Worm (Caenorhabditis elegans) whole organism, L4 larva: ENCODE results near the gene gbh-2.

Source experiments
- F10B5.3 ChIP-seq: sonication (generic microtip); optimal IDR thresholded peaks from 2 replicates; lab custom pipeline; 2016; ENCODE audit warnings: mild to moderate bottlenecking, missing genetic modification characterization, missing compliant biosample characterization
- F26F4.8 ChIP-seq: fragments of 200-800 bp; sonication (Bioruptor generic); conservative IDR thresholded peaks from 2 replicates; pipeline ENCODE4 v1.3.6; 2022; ENCODE audit warnings: missing genetic modification characterization, missing compliant biosample characterization
- F49E8.2 ChIP-seq: sonication (generic microtip); optimal IDR thresholded peaks from 2 replicates; lab custom pipeline; 2016; ENCODE audit warnings: missing compliant biosample characterization, mild to moderate bottlenecking, missing genetic modification characterization, borderline replicate concordance
- T20F7.1 ChIP-seq: fragments of 200-800 bp; sonication (Bioruptor generic); optimal IDR thresholded peaks from 2 replicates; lab custom pipeline; 2018; ENCODE audit warnings: mild to moderate bottlenecking, missing genetic modification characterization, missing compliant biosample characterization
- T26A8.4 ChIP-seq: fragments of 200-800 bp; sonication (Bioruptor generic); IDR thresholded peaks from 2 replicates; pipeline ENCODE4 v1.3.6; 2022; ENCODE audit warnings: missing genetic modification characterization, missing compliant biosample characterization
- Y105C5A.15 ChIP-seq: fragments of 200-800 bp; sonication (Bioruptor generic); IDR thresholded peaks from 2 replicates; pipeline ENCODE4 v1.3.6; 2022; ENCODE audit warnings: missing genetic modification characterization, missing compliant biosample characterization
- Y5F2A.4 ChIP-seq: fragments of 200-800 bp; sonication (Bioruptor generic); optimal IDR thresholded peaks from 2 replicates; lab custom pipeline; 2018; ENCODE audit warnings: mild to moderate bottlenecking, missing genetic modification characterization, missing compliant biosample characterization
- ZK546.5 ChIP-seq, 2 experiments: sonication (generic microtip); optimal IDR thresholded peaks; 2 replicates each; lab custom pipeline; 2017; ENCODE audit warnings: missing biosample characterization in 2 of 2, missing genetic modification characterization in 2 of 2
- aha-1 ChIP-seq: fragments of 150-350 bp; peaks from one replicate; lab custom pipeline; 2014; ENCODE audit warnings: missing biosample characterization, missing genetic modification characterization
- ama-1 ChIP-seq: fragments of 150-350 bp; optimal IDR thresholded peaks from 2 replicates; lab custom pipeline; 2014; ENCODE audit warnings: inconsistent platforms, mixed read lengths
- attf-4 ChIP-seq: sonication (generic microtip); optimal IDR thresholded peaks from 3 replicates; lab custom pipeline; 2017; ENCODE audit warnings: missing biosample characterization, missing genetic modification characterization
- ceh-28 ChIP-seq: fragments of 150-350 bp; optimal IDR thresholded peaks from 2 replicates; lab custom pipeline; 2014; ENCODE audit warnings: missing biosample characterization, missing genetic modification reagents, missing genetic modification characterization
- ceh-44 ChIP-seq: fragments of 200-800 bp; sonication (Bioruptor generic); IDR thresholded peaks from 2 replicates; pipeline ENCODE4 v1.3.6; 2022; ENCODE audit warnings: missing genetic modification reagents, missing genetic modification characterization, missing compliant biosample characterization
- ceh-62 ChIP-seq: sonication (generic microtip); optimal IDR thresholded peaks from 2 replicates; lab custom pipeline; 2017; ENCODE audit warnings: missing biosample characterization, missing genetic modification characterization
- ceh-82 ChIP-seq: sonication (generic microtip); optimal IDR thresholded peaks from 2 replicates; lab custom pipeline; 2017; ENCODE audit warnings: missing biosample characterization, missing genetic modification characterization
- daf-19 ChIP-seq: fragments of 200-800 bp; sonication (Bioruptor generic); conservative IDR thresholded peaks from 2 replicates; pipeline ENCODE4 v1.3.6; 2022; ENCODE audit warnings: missing genetic modification characterization, missing compliant biosample characterization
- dmd-8 ChIP-seq: fragments of 200-800 bp; sonication (Bioruptor generic); IDR thresholded peaks from 2 replicates; pipeline ENCODE4 v1.3.6; 2022; ENCODE audit warnings: missing genetic modification characterization, missing compliant biosample characterization
- dmd-9 ChIP-seq: fragments of 200-800 bp; sonication (Bioruptor generic); IDR thresholded peaks from 2 replicates; pipeline ENCODE4 v1.3.6; 2022; ENCODE audit warnings: missing genetic modification reagents, missing genetic modification characterization, missing compliant biosample characterization
- dve-1 ChIP-seq: sonication (generic microtip); optimal IDR thresholded peaks from 2 replicates; lab custom pipeline; 2017; ENCODE audit warnings: antibody characterized with exemption, mild to moderate bottlenecking, missing genetic modification characterization, missing compliant biosample characterization; ENCODE audit not compliant: insufficient read depth
- egl-43 ChIP-seq: fragments of 200-800 bp; sonication (Bioruptor generic); IDR thresholded peaks from 2 replicates; pipeline ENCODE4 v1.3.6; 2022; ENCODE audit warnings: missing genetic modification reagents, missing genetic modification characterization, missing compliant biosample characterization
- fos-1 ChIP-seq: fragments of 150-350 bp; optimal IDR thresholded peaks from 2 replicates; lab custom pipeline; 2014; ENCODE audit warnings: missing biosample characterization, missing genetic modification characterization
- hlh-30 ChIP-seq: sonication (generic microtip); optimal IDR thresholded peaks from 2 replicates; lab custom pipeline; 2017; ENCODE audit warnings: antibody characterized with exemption, mild to moderate bottlenecking, missing genetic modification characterization, missing compliant biosample characterization; ENCODE audit not compliant: insufficient read depth
- hmg-1.1 ChIP-seq: fragments of 200-800 bp; sonication (Bioruptor generic); IDR thresholded peaks from 2 replicates; pipeline ENCODE4 v1.3.6; 2022; ENCODE audit warnings: missing genetic modification reagents, missing genetic modification characterization, missing compliant biosample characterization
- lim-7 ChIP-seq: fragments of 200-800 bp; sonication (Bioruptor generic); IDR thresholded peaks from 2 replicates; pipeline ENCODE4 v1.3.6; 2022; ENCODE audit warnings: missing genetic modification characterization, missing compliant biosample characterization
- lin-1 ChIP-seq: fragments of 200-800 bp; sonication (Bioruptor generic); IDR thresholded peaks from 2 replicates; pipeline ENCODE4 v1.3.6; 2022; ENCODE audit warnings: missing genetic modification reagents, missing genetic modification characterization, missing compliant biosample characterization
- lin-38 ChIP-seq: fragments of 200-800 bp; sonication (Bioruptor generic); IDR thresholded peaks from 2 replicates; pipeline ENCODE4 v1.3.6; 2022; ENCODE audit warnings: missing genetic modification reagents, missing genetic modification characterization, missing compliant biosample characterization
- lin-39 ChIP-seq: fragments of 150-350 bp; optimal IDR thresholded peaks from 2 replicates; lab custom pipeline; 2014; ENCODE audit warnings: missing biosample characterization, missing genetic modification reagents, missing genetic modification characterization
- lir-3 ChIP-seq: sonication (generic microtip); optimal IDR thresholded peaks from 2 replicates; lab custom pipeline; 2016; ENCODE audit warnings: mild to moderate bottlenecking, missing genetic modification characterization, missing compliant biosample characterization
- madf-9 ChIP-seq: fragments of 200-800 bp; sonication (Bioruptor generic); conservative IDR thresholded peaks from 2 replicates; pipeline ENCODE4 v1.3.6; 2022; ENCODE audit warnings: missing genetic modification reagents, missing genetic modification characterization, missing compliant biosample characterization
- mdl-1 ChIP-seq, 2 experiments: fragments of 150-350 bp in 1 of 2; sonication (generic microtip) in 1 of 2; optimal IDR thresholded peaks; 2 replicates each; lab custom pipeline; 2014 to 2017; ENCODE audit warnings: missing biosample characterization in 2 of 2, missing genetic modification characterization in 2 of 2
- mep-1 ChIP-seq: fragments of 150-350 bp; sonication (generic microtip); optimal IDR thresholded peaks from 3 replicates; lab custom pipeline; 2014; ENCODE audit warnings: missing biosample characterization, missing genetic modification characterization
- mes-2 ChIP-seq: sonication (generic microtip); optimal IDR thresholded peaks from 2 replicates; lab custom pipeline; 2016; ENCODE audit warnings: missing genotype, mild to moderate bottlenecking, missing genetic modification characterization, missing compliant biosample characterization; ENCODE audit not compliant: poor library complexity, severe bottlenecking
- nhr-111 ChIP-seq: fragments of 200-800 bp; sonication (Bioruptor generic); optimal IDR thresholded peaks from 2 replicates; lab custom pipeline; 2018; ENCODE audit warnings: mild to moderate bottlenecking, missing genetic modification characterization, missing compliant biosample characterization
- nhr-237 ChIP-seq: sonication (generic microtip); optimal IDR thresholded peaks from 2 replicates; lab custom pipeline; 2017; ENCODE audit warnings: missing biosample characterization, missing genetic modification characterization
- nhr-28 ChIP-seq: fragments of 150-350 bp; optimal IDR thresholded peaks from 2 replicates; lab custom pipeline; 2014; ENCODE audit warnings: missing biosample characterization, missing genetic modification characterization
- nhr-42 ChIP-seq: fragments of 200-800 bp; sonication (Bioruptor generic); IDR thresholded peaks from 2 replicates; pipeline ENCODE4 v1.3.6; 2022; ENCODE audit warnings: missing genetic modification characterization, missing compliant biosample characterization
- nhr-6 ChIP-seq: fragments of 150-350 bp; optimal IDR thresholded peaks from 2 replicates; lab custom pipeline; 2014; ENCODE audit warnings: missing biosample characterization, missing genetic modification characterization
- pha-4 ChIP-seq, 2 experiments: fragments of 150-350 bp in 1 of 2; fragments of 200-800 bp in 1 of 2; sonication (Bioruptor generic) in 1 of 2; IDR thresholded peaks in 1 of 2; optimal IDR thresholded peaks in 1 of 2; 2 replicates each; pipeline versions ENCODE4 v1.3.6 to Lab custom; 2014 to 2022; ENCODE audit warnings: missing genetic modification characterization in 2 of 2, missing genetic modification reagents in 2 of 2, missing biosample characterization in 1 of 2, missing compliant biosample characterization in 1 of 2
- pqm-1 ChIP-seq: sonication (generic microtip); optimal IDR thresholded peaks from 2 replicates; lab custom pipeline; 2017; ENCODE audit warnings: missing biosample characterization, missing genetic modification characterization
- saeg-2 ChIP-seq: fragments of 200-800 bp; sonication (Bioruptor generic); IDR thresholded peaks from 2 replicates; pipeline ENCODE4 v1.3.6; 2022; ENCODE audit warnings: missing genetic modification reagents, missing genetic modification characterization, missing compliant biosample characterization
- snpc-1.2 ChIP-seq: fragments of 200-800 bp; sonication (Bioruptor generic); IDR thresholded peaks from 2 replicates; pipeline ENCODE4 v1.3.6; 2022; ENCODE audit warnings: missing genetic modification reagents, missing genetic modification characterization, missing compliant biosample characterization
- spr-1 ChIP-seq: sonication (generic microtip); optimal IDR thresholded peaks from 2 replicates; lab custom pipeline; 2016; ENCODE audit warnings: mild to moderate bottlenecking, missing genetic modification characterization, missing compliant biosample characterization
- spr-3 ChIP-seq: fragments of 200-800 bp; sonication (Bioruptor generic); optimal IDR thresholded peaks from 2 replicates; lab custom pipeline; 2018; ENCODE audit warnings: mild to moderate bottlenecking, missing genetic modification characterization, missing compliant biosample characterization
- tra-1 ChIP-seq: fragments of 200-800 bp; sonication (Bioruptor generic); IDR thresholded peaks from 2 replicates; pipeline ENCODE4 v1.3.6; 2022; ENCODE audit warnings: missing genetic modification reagents, missing genetic modification characterization, missing compliant biosample characterization
- unc-130 ChIP-seq: sonication (generic microtip); optimal IDR thresholded peaks from 2 replicates; lab custom pipeline; 2016; ENCODE audit warnings: missing genetic modification reagents, missing genetic modification characterization, missing compliant biosample characterization
- unc-39 ChIP-seq: sonication (generic microtip); optimal IDR thresholded peaks from 2 replicates; lab custom pipeline; 2017; ENCODE audit warnings: missing biosample characterization, missing genetic modification characterization
- zag-1 ChIP-seq: fragments of 150-350 bp; optimal IDR thresholded peaks from 2 replicates; lab custom pipeline; 2014; ENCODE audit warnings: missing biosample characterization, missing genetic modification characterization
- zfp-2 ChIP-seq: sonication (generic microtip); optimal IDR thresholded peaks from 2 replicates; lab custom pipeline; 2016; ENCODE audit warnings: mild to moderate bottlenecking, missing genetic modification characterization, missing compliant biosample characterization
- zip-2 ChIP-seq: fragments of 150-350 bp; optimal IDR thresholded peaks from 2 replicates; lab custom pipeline; 2014; ENCODE audit warnings: missing biosample characterization, missing genetic modification characterization
- ztf-7 ChIP-seq: fragments of 150-350 bp; optimal IDR thresholded peaks from 2 replicates; lab custom pipeline; 2014; ENCODE audit warnings: missing biosample characterization, missing genetic modification characterization

gbh-2 gene

ce11 chrII:8441519-8441918 is 44.2 kb upstream of the gbh-2 start (continued):
- TF ChIP-seq T26A8.4: peak; percentile 81
- TF ChIP-seq lin-38 (GFP tag; lab: Robert Waterston, UW): peak; percentile 85
- TF ChIP-seq mdl-1 (tag; optimal IDR thresholded peaks at IDR 0.05; lab: Kevin White, UChicago): no peak
- no peak for TF ChIP-seq dve-1 (tag; lab: Kevin White, UChicago)
- TF ChIP-seq nhr-42: peak; percentile 82; the same call in 1 of the 2 replicates
- peak; percentile 88 for TF ChIP-seq Y5F2A.4 (GFP tag; lab: Kevin White, UChicago)
- no peak for TF ChIP-seq ZK546.5 (tag; optimal IDR thresholded peaks at IDR 0.05; lab: Kevin White, UChicago)
- no peak for TF ChIP-seq fos-1
- TF ChIP-seq, all 104 proteins: peak for 59

- TF ChIP-seq daf-19 (GFP tag; lab: Robert Waterston, UW) (no peak), ceh-28 (tag; lab: Kevin White, UChicago) (no peak), snpc-1.2 (no peak), spr-3 (GFP tag; lab: Kevin White, UChicago) (no peak), tra-1 (no peak), ceh-44 (no peak), Y105C5A.15 (no peak), F10B5.3 (tag; lab: Kevin White, UChicago) (no peak), lin-39 (tag; lab: Kevin White, UChicago) (no peak), nhr-6 (tag; lab: Kevin White, UChicago) (no peak), mes-2 (tag; lab: Kevin White, UChicago) (peak; percentile 69), ceh-82 (tag; lab: Kevin White, UChicago) (no peak), nhr-42 (no peak), lin-38 (GFP tag; lab: Robert Waterston, UW) (peak; percentile 60), nhr-237 (tag; lab: Kevin White, UChicago) (no peak), lim-7 (GFP tag; lab: Robert Waterston, UW) (no peak), dmd-9 (GFP tag; lab: Robert Waterston, UW) (no peak), fos-1 (no peak), unc-130 (no peak), hlh-30 (peak; percentile 48), F49E8.2 (no peak), mep-1 (tag; lab: Kevin White, UChicago) (peak; percentile 48), ztf-7 (tag; lab: Kevin White, UChicago) (no peak), zfp-2 (no peak), saeg-2 (no peak), aha-1 (tag; lab: Kevin White, UChicago) (no peak), T20F7.1 (GFP tag; lab: Kevin White, UChicago) (no peak), hmg-1.1 (GFP tag; lab: Robert Waterston, UW) (peak; percentile 48), F26F4.8 (GFP tag; lab: Robert Waterston, UW) (no peak), unc-39 (tag; lab: Kevin White, UChicago) (no peak), spr-1 (tag; lab: Kevin White, UChicago) (no peak), T26A8.4 (peak; percentile 23; the same call in 1 of the 2 replicates), ama-1 (lab: Kevin White, UChicago) (no peak), ceh-62 (tag; lab: Kevin White, UChicago) (no peak), pha-4 (GFP tag; IDR thresholded peaks at IDR 0.05; lab: Robert Waterston, UW) (no peak), pha-4 (tag; optimal IDR thresholded peaks at IDR 0.05; lab: Kevin White, UChicago) (no peak), attf-4 (tag; lab: Kevin White, UChicago) (no peak), pqm-1 (tag; lab: Kevin White, UChicago) (no peak), nhr-28 (tag; lab: Kevin White, UChicago) (peak; percentile 74), zip-2 (tag; lab: Kevin White, UChicago) (no peak), lin-1 (GFP tag; lab: Robert Waterston, UW) (no peak), lir-3 (tag; lab: Kevin White, UChicago) (no peak), dmd-8 (GFP tag; lab: Robert Waterston, UW) (no peak), madf-9 (no peak), egl-43 (GFP tag; lab: Robert Waterston, UW) (no peak), zag-1 (tag; lab: Kevin White, UChicago) (no peak), nhr-111 (GFP tag; lab: Kevin White, UChicago) (no peak)
Observed at ce11 chrII:8442176-8442575, 43.5 kb upstream of the gbh-2 start.
